Fruit fly (Drosophila melanogaster): ENCODE measurements around the gene sens-2.

- TF ChIP-seq ovo (GFP tag; optimal IDR thresholded peaks at IDR 0.05) = no peak
- no peak for TF ChIP-seq kay (GFP tag; ENCODE audit: borderline replicate concordance)
- TF ChIP-seq Clk (GFP tag; optimal IDR thresholded peaks at IDR 0.05) = no peak
- TF ChIP-seq CG5204 (GFP tag; optimal IDR thresholded peaks at IDR 0.05) = no peak
- no peak for TF ChIP-seq CG1620 (GFP tag; optimal IDR thresholded peaks at IDR 0.05)
- TF ChIP-seq CG14711 (tag; optimal IDR thresholded peaks at IDR 0.05) = no peak
- no peak for TF ChIP-seq CG7045 (GFP tag; optimal IDR thresholded peaks at IDR 0.05)
- TF ChIP-seq pad (GFP tag; optimal IDR thresholded peaks at IDR 0.05) = no peak
These were observed 8.6 kb downstream of the sens-2 start for dm6 chr2L:6830264-6830729.

Measured in whole organism, adult.